ENCODE assay signal across 2 worm cellular contexts in genomic region chrIII:8144574-8145065, ce11.
TF ChIP-seq lines count a peak whose summit lies in the region.

Gene C14B9.8 (minus strand): TSS chrIII:8144629.
Gene mrpl-18 (plus strand): TSS chrIII:8145015.

TF ChIP-seq in whole organism, L1 larva, 84 proteins besides CTCF, POLR2A, EP300 and RAD21 (continued from another document and continues in another):
- peak; percentile 13 for TF ChIP-seq skn-1 (tag; optimal IDR thresholded peaks at IDR 0.05; lab: Kevin White, UChicago)
- peak; percentile 69 for TF ChIP-seq swsn-7 (tag; optimal IDR thresholded peaks at IDR 0.05; lab: Kevin White, UChicago)
- peak in 1 of 2 experiments; percentile 89 for TF ChIP-seq ztf-11 (tag; optimal IDR thresholded peaks at IDR 0.05; lab: Kevin White, UChicago)
- peak; percentile 81 for TF ChIP-seq egl-13 (tag; optimal IDR thresholded peaks at IDR 0.05; lab: Kevin White, UChicago)
- peak; percentile 18; the same call in 1 of the 2 replicates for TF ChIP-seq ceh-88 (GFP tag; IDR thresholded peaks at IDR 0.05; lab: Robert Waterston, UW)
- peak; percentile 50 for TF ChIP-seq lin-13 (GFP tag; optimal IDR thresholded peaks at IDR 0.05; lab: Kevin White, UChicago)
- no peak for TF ChIP-seq nhr-12 (tag; optimal IDR thresholded peaks at IDR 0.05; lab: Kevin White, UChicago)
- no peak for TF ChIP-seq ces-1 (GFP tag; optimal IDR thresholded peaks at IDR 0.05; lab: Kevin White, UChicago)
- peak; percentile 47 for TF ChIP-seq snpc-4 (tag; optimal IDR thresholded peaks at IDR 0.05; lab: Kevin White, UChicago)
- TF ChIP-seq tbx-2 (tag; optimal IDR thresholded peaks at IDR 0.05; lab: Kevin White, UChicago) = peak; percentile 83
- TF ChIP-seq sup-37 (GFP tag; optimal IDR thresholded peaks at IDR 0.05; lab: Kevin White, UChicago) = no peak
- no peak for TF ChIP-seq unc-30 (tag; optimal IDR thresholded peaks at IDR 0.05; lab: Kevin White, UChicago)
- TF ChIP-seq ama-1 (optimal IDR thresholded peaks at IDR 0.05; lab: Kevin White, UChicago) = no peak
- peak; percentile 85 for TF ChIP-seq dsc-1 (tag; optimal IDR thresholded peaks at IDR 0.05; lab: Kevin White, UChicago)
- TF ChIP-seq sox-4 (tag; optimal IDR thresholded peaks at IDR 0.05; lab: Kevin White, UChicago) = peak; percentile 78
- TF ChIP-seq nhr-11 (tag; optimal IDR thresholded peaks at IDR 0.05; lab: Kevin White, UChicago) = no peak
- TF ChIP-seq ceh-63 (GFP tag; optimal IDR thresholded peaks at IDR 0.05; lab: Kevin White, UChicago) = no peak
- TF ChIP-seq fkh-10 (GFP tag; optimal IDR thresholded peaks at IDR 0.05; lab: Kevin White, UChicago) = no peak
- peak; percentile 89 for TF ChIP-seq nhr-90 (tag; optimal IDR thresholded peaks at IDR 0.05; lab: Kevin White, UChicago; ENCODE audit: poor library complexity)
- TF ChIP-seq ceh-8 (GFP tag; optimal IDR thresholded peaks at IDR 0.05; lab: Kevin White, UChicago) = no peak
- TF ChIP-seq alr-1 (tag; optimal IDR thresholded peaks at IDR 0.05; lab: Kevin White, UChicago; ENCODE audit: borderline replicate concordance) = no peak
- TF ChIP-seq zag-1 (tag; optimal IDR thresholded peaks at IDR 0.05; lab: Kevin White, UChicago) = no peak
- TF ChIP-seq hlh-17 (GFP tag; optimal IDR thresholded peaks at IDR 0.05; lab: Kevin White, UChicago; ENCODE audit: borderline replicate concordance) = no peak
- TF ChIP-seq hlh-4 (tag; optimal IDR thresholded peaks at IDR 0.05; lab: Kevin White, UChicago) = no peak
- peak; percentile 89 for TF ChIP-seq fkh-4 (tag; optimal IDR thresholded peaks at IDR 0.05; lab: Kevin White, UChicago; ENCODE audit: borderline replicate concordance)
- TF ChIP-seq dpl-1 (GFP tag; optimal IDR thresholded peaks at IDR 0.05; lab: Kevin White, UChicago) = peak; percentile 54 to 71 (median 69)
- TF ChIP-seq efl-3 (GFP tag; optimal IDR thresholded peaks at IDR 0.05; lab: Kevin White, UChicago) = no peak
- no peak for TF ChIP-seq pag-3 (tag; optimal IDR thresholded peaks at IDR 0.05; lab: Kevin White, UChicago; ENCODE audit: borderline replicate concordance, insufficient read depth)
- TF ChIP-seq isw-1 (GFP tag; IDR thresholded peaks at IDR 0.05; lab: Robert Waterston, UW) = peak; percentile 66
- TF ChIP-seq unc-86 (tag; optimal IDR thresholded peaks at IDR 0.05; lab: Kevin White, UChicago) = peak; percentile 57
- no peak for TF ChIP-seq unc-62 (GFP tag; optimal IDR thresholded peaks at IDR 0.05; lab: Kevin White, UChicago)
- no peak for TF ChIP-seq jun-1 (tag; optimal IDR thresholded peaks at IDR 0.05; lab: Kevin White, UChicago)
- TF ChIP-seq nhr-20 (tag; optimal IDR thresholded peaks at IDR 0.05; lab: Kevin White, UChicago) = peak; percentile 67
- TF ChIP-seq rnt-1 (tag; optimal IDR thresholded peaks at IDR 0.05; lab: Kevin White, UChicago) = peak; percentile 99
- TF ChIP-seq grh-1 (GFP tag; IDR thresholded peaks at IDR 0.05; lab: Robert Waterston, UW) = peak; percentile 59
- no peak for TF ChIP-seq tlp-1 (tag; optimal IDR thresholded peaks at IDR 0.05; lab: Kevin White, UChicago)
- peak; percentile 87 for TF ChIP-seq nhr-71 (tag; optimal IDR thresholded peaks at IDR 0.05; lab: Kevin White, UChicago)
- no peak for TF ChIP-seq nhr-237 (tag; optimal IDR thresholded peaks at IDR 0.05; lab: Kevin White, UChicago)
- no peak for TF ChIP-seq ets-5 (GFP tag; IDR thresholded peaks at IDR 0.05; lab: Robert Waterston, UW)
- peak; percentile 54 for TF ChIP-seq lin-39 (tag; optimal IDR thresholded peaks at IDR 0.05; lab: Kevin White, UChicago)
- peak; percentile 47 to 68 for TF ChIP-seq lin-35 (GFP tag; optimal IDR thresholded peaks at IDR 0.05; lab: Kevin White, UChicago)
- TF ChIP-seq mep-1 (tag; optimal IDR thresholded peaks at IDR 0.05; lab: Kevin White, UChicago) = peak; percentile 73
- TF ChIP-seq nhr-84 (tag; optimal IDR thresholded peaks at IDR 0.05; lab: Kevin White, UChicago) = no peak
- peak; percentile 48 for TF ChIP-seq lin-15B (tag; optimal IDR thresholded peaks at IDR 0.05; lab: Kevin White, UChicago)
- no peak for TF ChIP-seq nhr-77 (tag; optimal IDR thresholded peaks at IDR 0.05; lab: Kevin White, UChicago)
- no peak for TF ChIP-seq sptf-1 (tag; optimal IDR thresholded peaks at IDR 0.05; lab: Kevin White, UChicago)
- TF ChIP-seq nhr-47 (tag; optimal IDR thresholded peaks at IDR 0.05; lab: Kevin White, UChicago) = peak; percentile 88
- no peak for TF ChIP-seq mef-2 (tag; optimal IDR thresholded peaks at IDR 0.05; lab: Kevin White, UChicago)
- TF ChIP-seq F16B12.6 (tag; optimal IDR thresholded peaks at IDR 0.05; lab: Kevin White, UChicago) = peak; percentile 43
- TF ChIP-seq elt-2 (tag; optimal IDR thresholded peaks at IDR 0.05; lab: Kevin White, UChicago) = peak; percentile 47
- peak; percentile 78 to 82 for TF ChIP-seq lsy-2 (tag; optimal IDR thresholded peaks at IDR 0.05; lab: Kevin White, UChicago)
- TF ChIP-seq fos-1 (tag; optimal IDR thresholded peaks at IDR 0.05; lab: Kevin White, UChicago) = no peak
- TF ChIP-seq pqm-1 (tag; optimal IDR thresholded peaks at IDR 0.05; lab: Kevin White, UChicago) = no peak
- peak; percentile 22 for TF ChIP-seq aly-2 (tag; optimal IDR thresholded peaks at IDR 0.05; lab: Kevin White, UChicago)
- TF ChIP-seq ceh-90 (tag; optimal IDR thresholded peaks at IDR 0.05; lab: Kevin White, UChicago) = peak; percentile 93
- TF ChIP-seq vab-15 (tag; optimal IDR thresholded peaks at IDR 0.05; lab: Kevin White, UChicago) = no peak
- peak; percentile 61 for TF ChIP-seq unc-98 (GFP tag; IDR thresholded peaks at IDR 0.05; lab: Robert Waterston, UW)
- TF ChIP-seq C34B4.2 (tag; optimal IDR thresholded peaks at IDR 0.05; lab: Kevin White, UChicago) = peak; percentile 33
- TF ChIP-seq nhr-76 (tag; optimal IDR thresholded peaks at IDR 0.05; lab: Kevin White, UChicago) = no peak
- peak; percentile 26 to 72 (median 37) for TF ChIP-seq ceh-82 (tag; optimal IDR thresholded peaks at IDR 0.05; lab: Kevin White, UChicago)
- TF ChIP-seq C04F5.9 (tag; optimal IDR thresholded peaks at IDR 0.05; lab: Kevin White, UChicago) = peak; percentile 78
- peak; percentile 29 for TF ChIP-seq C16A3.4 (tag; optimal IDR thresholded peaks at IDR 0.05; lab: Kevin White, UChicago)
- peak; percentile 95 for TF ChIP-seq lir-3 (tag; optimal IDR thresholded peaks at IDR 0.05; lab: Kevin White, UChicago; ENCODE audit: poor library complexity)
- TF ChIP-seq irx-1 (tag; optimal IDR thresholded peaks at IDR 0.05; lab: Kevin White, UChicago) = peak; percentile 94
- peak in 2 of 6 experiments; percentile 20 to 43 for TF ChIP-seq elt-3 (tag; optimal IDR thresholded peaks at IDR 0.05; lab: Kevin White, UChicago)

TF ChIP-seq in whole organism, young adult, 124 proteins besides CTCF, POLR2A, EP300 and RAD21 (continued from another document):
- TF ChIP-seq Y53G8AR.9 (GFP tag; conservative IDR thresholded peaks at IDR 0.05; lab: Robert Waterston, UW) (no peak), sdz-38 (tag; optimal IDR thresholded peaks at IDR 0.05; lab: Kevin White, UChicago) (no peak), ets-4 (GFP tag; optimal IDR thresholded peaks at IDR 0.05; lab: Kevin White, UChicago) (no peak), rcor-1 (GFP tag; IDR thresholded peaks at IDR 0.05; lab: Robert Waterston, UW) (peak; percentile 51; the same call in 1 of the 2 replicates), F37B4.10 (GFP tag; IDR thresholded peaks at IDR 0.05; lab: Robert Waterston, UW) (no peak), egrh-3 (GFP tag; IDR thresholded peaks at IDR 0.05; lab: Robert Waterston, UW) (no peak), ama-1 (optimal IDR thresholded peaks at IDR 0.05; lab: Kevin White, UChicago) (no peak), ama-1 (GFP tag; optimal IDR thresholded peaks at IDR 0.05; lab: Kevin White, UChicago) (no peak), ztf-26 (tag; optimal IDR thresholded peaks at IDR 0.05; lab: Kevin White, UChicago) (no peak), madf-3 (GFP tag; IDR thresholded peaks at IDR 0.05; lab: Robert Waterston, UW) (0 out of 2 replicates have a peak, but pooled peaks have one; percentile 14), F33H1.4 (GFP tag; IDR thresholded peaks at IDR 0.05; lab: Robert Waterston, UW) (peak; percentile 55), attf-3 (GFP tag; conservative IDR thresholded peaks at IDR 0.05; lab: Robert Waterston, UW) (peak; percentile 49), F10E7.11 (tag; optimal IDR thresholded peaks at IDR 0.05; lab: Kevin White, UChicago) (no peak), egl-18 (GFP tag; IDR thresholded peaks at IDR 0.05; lab: Robert Waterston, UW) (no peak), ekl-4 (GFP tag; IDR thresholded peaks at IDR 0.05; lab: Robert Waterston, UW) (0 out of 2 replicates have a peak, but pooled peaks have one; percentile 32), hsf-1 (GFP tag; IDR thresholded peaks at IDR 0.05; lab: Robert Waterston, UW) (no peak), ceh-27 (GFP tag; optimal IDR thresholded peaks at IDR 0.05; lab: Kevin White, UChicago) (peak; percentile 38), B0019.2 (GFP tag; conservative IDR thresholded peaks at IDR 0.05; lab: Robert Waterston, UW) (no peak), snpc-1.3 (tag; optimal IDR thresholded peaks at IDR 0.05; lab: Kevin White, UChicago; ENCODE audit: insufficient read depth) (no peak), repo-1 (tag; optimal IDR thresholded peaks at IDR 0.05; lab: Kevin White, UChicago) (no peak), nfya-2 (GFP tag; IDR thresholded peaks at IDR 0.05; lab: Robert Waterston, UW) (no peak), him-1 (tag; optimal IDR thresholded peaks at IDR 0.05; lab: Kevin White, UChicago) (peak; percentile 29), mcd-1 (GFP tag; IDR thresholded peaks at IDR 0.05; lab: Robert Waterston, UW) (peak; percentile 51; the same call in 1 of the 2 replicates), F57C9.4 (tag; optimal IDR thresholded peaks at IDR 0.05; lab: Kevin White, UChicago) (no peak), xnd-1 (tag; optimal IDR thresholded peaks at IDR 0.05; lab: Kevin White, UChicago) (no peak), K12H6.12 (tag; optimal IDR thresholded peaks at IDR 0.05; lab: Kevin White, UChicago) (peak; percentile 35), C06A6.2 (GFP tag; conservative IDR thresholded peaks at IDR 0.05; lab: Robert Waterston, UW) (no peak), snpc-4 (GFP tag; optimal IDR thresholded peaks at IDR 0.05; lab: Kevin White, UChicago) (peak; percentile 8), snpc-4 (tag; optimal IDR thresholded peaks at IDR 0.05; lab: Kevin White, UChicago) (peak in 1 of 4 experiments; percentile 16), pha-4 (tag; optimal IDR thresholded peaks at IDR 0.05; lab: Kevin White, UChicago) (no peak), zim-3 (tag; optimal IDR thresholded peaks at IDR 0.05; lab: Kevin White, UChicago) (no peak), ZK185.1 (tag; optimal IDR thresholded peaks at IDR 0.05; lab: Kevin White, UChicago; ENCODE audit: poor library complexity, severe bottlenecking) (peak; percentile 82), nhr-120 (GFP tag; IDR thresholded peaks at IDR 0.05; lab: Robert Waterston, UW) (no peak), athp-1 (tag; optimal IDR thresholded peaks at IDR 0.05; lab: Kevin White, UChicago) (no peak), mel-28 (tag; optimal IDR thresholded peaks at IDR 0.05; lab: Kevin White, UChicago; ENCODE audit: borderline replicate concordance) (no peak), aptf-2 (GFP tag; conservative IDR thresholded peaks at IDR 0.05; lab: Robert Waterston, UW) (no peak), tbp1 (GFP tag; optimal IDR thresholded peaks at IDR 0.05; lab: Kevin White, UChicago) (no peak), Y79H2A.3 (GFP tag; conservative IDR thresholded peaks at IDR 0.05; lab: Robert Waterston, UW) (no peak), atf-7 (tag; optimal IDR thresholded peaks at IDR 0.05; lab: Kevin White, UChicago) (no peak), ccch-3 (GFP tag; optimal IDR thresholded peaks at IDR 0.05; lab: Kevin White, UChicago) (no peak), T07F8.4 (tag; optimal IDR thresholded peaks at IDR 0.05; lab: Kevin White, UChicago) (no peak), lin-40 (tag; optimal IDR thresholded peaks at IDR 0.05; lab: Kevin White, UChicago) (peak; percentile 27), zfh-2 (GFP tag; conservative IDR thresholded peaks at IDR 0.05; lab: Robert Waterston, UW) (no peak), attf-5 (GFP tag; optimal IDR thresholded peaks at IDR 0.05; lab: Kevin White, UChicago) (no peak), madf-8 (GFP tag; conservative IDR thresholded peaks at IDR 0.05; lab: Robert Waterston, UW) (no peak), mes-4 (tag; optimal IDR thresholded peaks at IDR 0.05; lab: Kevin White, UChicago) (no peak), sptf-2 (GFP tag; optimal IDR thresholded peaks at IDR 0.05; lab: Kevin White, UChicago) (no peak), B0261.1 (tag; optimal IDR thresholded peaks at IDR 0.05; lab: Kevin White, UChicago) (no peak), mxl-1 (tag; optimal IDR thresholded peaks at IDR 0.05; lab: Kevin White, UChicago) (no peak), unc-62 (GFP tag; optimal IDR thresholded peaks at IDR 0.05; lab: Kevin White, UChicago) (no peak), lir-1 (GFP tag; conservative IDR thresholded peaks at IDR 0.05; lab: Robert Waterston, UW) (peak; percentile 55), F49E8.2 (tag; optimal IDR thresholded peaks at IDR 0.05; lab: Kevin White, UChicago; ENCODE audit: insufficient read depth) (no peak), ztf-3 (GFP tag; optimal IDR thresholded peaks at IDR 0.05; lab: Kevin White, UChicago) (no peak), madf-10 (tag; optimal IDR thresholded peaks at IDR 0.05; lab: Kevin White, UChicago) (peak; percentile 1), F22D6.2 (tag; optimal IDR thresholded peaks at IDR 0.05; lab: Kevin White, UChicago) (no peak), lin-26 (GFP tag; IDR thresholded peaks at IDR 0.05; lab: Robert Waterston, UW) (no peak), akir-1 (GFP tag; optimal IDR thresholded peaks at IDR 0.05; lab: Kevin White, UChicago) (no peak), B0336.3 (GFP tag; IDR thresholded peaks at IDR 0.05; lab: Robert Waterston, UW) (no peak)
